Fruit fly (Drosophila melanogaster) whole organism, pupa: ENCODE results near the gene Or13a.

ENCODE experiments used
- CG10348 ChIP-seq: fragments of 200-800 bp; sonication (Bioruptor generic); IDR thresholded peaks from 2 replicates; pipeline ENCODE4 v1.3.6; 2022; ENCODE audit warnings: missing biosample characterization, missing genetic modification characterization
- CG12605 ChIP-seq: fragments of 200-800 bp; sonication (Bioruptor generic); IDR thresholded peaks from 2 replicates; pipeline ENCODE4 v1.3.6; 2022; ENCODE audit warnings: missing biosample characterization, missing genetic modification characterization
- CG13204 ChIP-seq: fragments of 200-800 bp; sonication (Bioruptor generic); optimal IDR thresholded peaks from 2 replicates; lab custom pipeline; 2018; ENCODE audit warnings: missing biosample characterization, mild to moderate bottlenecking, missing genetic modification characterization, moderate library complexity
- CG14655 ChIP-seq: fragments of 200-800 bp; sonication (Bioruptor generic); optimal IDR thresholded peaks from 3 replicates; lab custom pipeline; 2017; ENCODE audit warnings: mild to moderate bottlenecking, missing biosample characterization, missing genetic modification reagents, missing genetic modification characterization
- CG15710 ChIP-seq: fragments of 200-800 bp; sonication (Bioruptor generic); optimal IDR thresholded peaks from 2 replicates; lab custom pipeline; 2018; ENCODE audit warnings: missing biosample characterization, mild to moderate bottlenecking, missing genetic modification characterization, moderate library complexity
- CG17806 ChIP-seq: fragments of 200-800 bp; sonication (Bioruptor generic); optimal IDR thresholded peaks from 2 replicates; lab custom pipeline; 2018; ENCODE audit warnings: missing biosample characterization, mild to moderate bottlenecking, missing genetic modification characterization, moderate library complexity
- CG32121 ChIP-seq: fragments of 200-800 bp; sonication (Bioruptor generic); IDR thresholded peaks from 2 replicates; pipeline ENCODE4 v1.3.6; 2022; ENCODE audit warnings: missing biosample characterization, missing genetic modification characterization
- CG34367 ChIP-seq: fragments of 200-800 bp; sonication (Bioruptor generic); optimal IDR thresholded peaks from 2 replicates; lab custom pipeline; 2018; ENCODE audit warnings: missing biosample characterization, mild to moderate bottlenecking, missing genetic modification characterization
- CG4496 ChIP-seq: fragments of 200-800 bp; sonication (Bioruptor generic); IDR thresholded peaks from 3 replicates; pipeline ENCODE4 v1.3.6; 2022; ENCODE audit warnings: missing biosample characterization, missing genetic modification characterization
- CG8159 ChIP-seq: fragments of 200-800 bp; sonication (Bioruptor generic); optimal IDR thresholded peaks from 3 replicates; lab custom pipeline; 2018; ENCODE audit warnings: missing biosample characterization, mild to moderate bottlenecking, missing genetic modification characterization, moderate library complexity
- CG8301 ChIP-seq: fragments of 200-800 bp; sonication (Bioruptor generic); optimal IDR thresholded peaks from 2 replicates; lab custom pipeline; 2018; ENCODE audit warnings: missing biosample characterization, mild to moderate bottlenecking, missing genetic modification characterization
- CG9948 ChIP-seq: fragments of 200-800 bp; sonication (Bioruptor generic); optimal IDR thresholded peaks from 2 replicates; lab custom pipeline; 2018; ENCODE audit warnings: missing biosample characterization, mild to moderate bottlenecking, missing genetic modification characterization, moderate library complexity
- D1 ChIP-seq: fragments of 200-800 bp; sonication (Bioruptor generic); optimal IDR thresholded peaks from 2 replicates; lab custom pipeline; 2018; ENCODE audit warnings: missing biosample characterization, mild to moderate bottlenecking, missing genetic modification characterization, moderate library complexity
- EcR ChIP-seq: fragments of 200-800 bp; sonication (Bioruptor generic); optimal IDR thresholded peaks from 3 replicates; lab custom pipeline; 2019; ENCODE audit warnings: missing biosample characterization, missing genetic modification characterization, mild to moderate bottlenecking, moderate library complexity, missing genetic modification reagents
- Ets98B ChIP-seq: fragments of 200-800 bp; sonication (Bioruptor generic); IDR thresholded peaks from 2 replicates; pipeline ENCODE4 v1.3.6; 2022; ENCODE audit warnings: missing biosample characterization, missing genetic modification characterization
- Pif1A ChIP-seq: fragments of 200-800 bp; sonication (Bioruptor generic); optimal IDR thresholded peaks from 3 replicates; lab custom pipeline; 2016; ENCODE audit warnings: missing biosample characterization, missing genetic modification characterization
- Pif1B ChIP-seq: fragments of 200-800 bp; sonication (Bioruptor generic); optimal IDR thresholded peaks from 3 replicates; lab custom pipeline; 2016; ENCODE audit warnings: missing biosample characterization, missing genetic modification characterization
- Snoo ChIP-seq: fragments of 200-800 bp; sonication (Bioruptor generic); optimal IDR thresholded peaks from 3 replicates; lab custom pipeline; 2017; ENCODE audit warnings: missing biosample characterization, mild to moderate bottlenecking, missing genetic modification characterization, inconsistent platforms
- fd96Ca ChIP-seq: fragments of 200-800 bp; sonication (Bioruptor generic); IDR thresholded peaks from 3 replicates; pipeline ENCODE4 v1.3.6; 2022; ENCODE audit warnings: missing biosample characterization, missing genetic modification characterization
- gl ChIP-seq: fragments of 200-800 bp; sonication (Bioruptor generic); optimal IDR thresholded peaks from 2 replicates; lab custom pipeline; 2018; ENCODE audit warnings: missing biosample characterization, mild to moderate bottlenecking, missing genetic modification characterization
- rn ChIP-seq: fragments of 200-800 bp; sonication (Bioruptor generic); IDR thresholded peaks from 2 replicates; pipeline ENCODE4 v1.3.6; 2022; ENCODE audit warnings: missing biosample characterization, missing genetic modification characterization

Or13a gene

dm6 chrX:15976568-15976967, 2.3 kb downstream of the Or13a start, which contains the start of gene CG42766:
CG42766 (plus strand) TSS chrX:15976868.
- TF ChIP-seq CG8301 (tag; lab: Kevin White, UChicago) (no peak), Pif1B (GFP tag; lab: Kevin White, UChicago) (no peak), CG34367 (no peak), D1 (tag; lab: Kevin White, UChicago) (no peak), CG14655 (no peak), CG12605 (GFP tag; lab: Robert Waterston, UW) (no peak), Snoo (tag; lab: Kevin White, UChicago) (no peak), EcR (GFP tag; lab: Kevin White, UChicago) (no peak), CG32121 (GFP tag; lab: Robert Waterston, UW) (no peak), CG4496 (GFP tag; lab: Robert Waterston, UW) (no peak)

- no peak for TF ChIP-seq fd96Ca
- TF ChIP-seq CG8301 (tag; lab: Kevin White, UChicago) = no peak
- no peak for TF ChIP-seq CG10348
- TF ChIP-seq CG8159 (tag; lab: Kevin White, UChicago) = no peak
- no peak for TF ChIP-seq CG32121 (GFP tag; lab: Robert Waterston, UW)
- TF ChIP-seq CG14655 = no peak
- no peak for TF ChIP-seq Pif1A (GFP tag; lab: Kevin White, UChicago)
- TF ChIP-seq Pif1B (GFP tag; lab: Kevin White, UChicago) = no peak
- no peak for TF ChIP-seq CG9948 (tag; lab: Kevin White, UChicago)
- no peak for TF ChIP-seq EcR (GFP tag; lab: Kevin White, UChicago)
- TF ChIP-seq Ets98B (GFP tag; lab: Robert Waterston, UW) = no peak
- no peak for TF ChIP-seq CG13204 (GFP tag; lab: Kevin White, UChicago)
- no peak for TF ChIP-seq CG17806
- no peak for TF ChIP-seq gl (tag; lab: Kevin White, UChicago)
- no peak for TF ChIP-seq CG15710
- no peak for TF ChIP-seq D1 (tag; lab: Kevin White, UChicago)
These were observed 8.6 kb downstream of the Or13a start, which contains the start of gene Cep164 for dm6 chrX:15982844-15983243. Cep164 (minus strand) TSS chrX:15982944.

dm6 chrX:15983501-15983900, 9.3 kb downstream of the Or13a start, which contains the start of gene Slc25A46a:
Slc25A46a (plus strand) TSS chrX:15983772.
- TF ChIP-seq Pif1A (GFP tag; lab: Kevin White, UChicago) = no peak
- TF ChIP-seq CG8301 (tag; lab: Kevin White, UChicago) = no peak
- no peak for TF ChIP-seq Snoo (tag; lab: Kevin White, UChicago)
- TF ChIP-seq Ets98B (GFP tag; lab: Robert Waterston, UW) = no peak
- TF ChIP-seq CG15710 = no peak
- TF ChIP-seq fd96Ca = no peak
- TF ChIP-seq CG14655 = no peak
- peak; percentile 6 for TF ChIP-seq CG8159 (tag; lab: Kevin White, UChicago)
- TF ChIP-seq CG17806 = no peak
- 0 out of 3 replicates have a peak, but pooled peaks have one; percentile 14 for TF ChIP-seq CG4496 (GFP tag; lab: Robert Waterston, UW)
- no peak for TF ChIP-seq CG13204 (GFP tag; lab: Kevin White, UChicago)

- no peak for TF ChIP-seq Pif1B (GFP tag; lab: Kevin White, UChicago)
- no peak for TF ChIP-seq fd96Ca
- TF ChIP-seq CG12605 (GFP tag; lab: Robert Waterston, UW) = no peak
- peak; percentile 9 for TF ChIP-seq CG15710
- TF ChIP-seq Ets98B (GFP tag; lab: Robert Waterston, UW) = no peak
- TF ChIP-seq CG10348 = no peak
- TF ChIP-seq, all 21 proteins: peak for 1
These were observed 12.4 kb downstream of the Or13a start, which contains the start of gene ND-20 for dm6 chrX:15986654-15987053. ND-20 (minus strand) TSS chrX:15986808.

dm6 chrX:15989631-15990030, 15.4 kb downstream of the Or13a start:
- TF ChIP-seq CG34367 (no peak), EcR (GFP tag; lab: Kevin White, UChicago) (no peak)

- no peak for TF ChIP-seq rn (GFP tag; lab: Robert Waterston, UW)
- peak; percentile 11 for TF ChIP-seq CG15710
These were observed 17.6 kb downstream of the Or13a start, which contains the start of the genes CG46312, eIF5 and exd for dm6 chrX:15991618-15992526. CG46312 (minus strand) TSS chrX:15991974. eIF5 (minus strand) TSS chrX:15991974. exd (plus strand) TSS chrX:15992468.

- TF ChIP-seq CG12605 (GFP tag; lab: Robert Waterston, UW) (no peak), CG13204 (GFP tag; lab: Kevin White, UChicago) (no peak), CG17806 (no peak), CG32121 (GFP tag; lab: Robert Waterston, UW) (no peak), CG4496 (GFP tag; lab: Robert Waterston, UW) (no peak), rn (GFP tag; lab: Robert Waterston, UW) (no peak), CG15710 (no peak), CG9948 (tag; lab: Kevin White, UChicago) (no peak), CG34367 (no peak), D1 (tag; lab: Kevin White, UChicago) (no peak), Ets98B (GFP tag; lab: Robert Waterston, UW) (no peak), Snoo (tag; lab: Kevin White, UChicago) (no peak), CG8301 (tag; lab: Kevin White, UChicago) (no peak), gl (tag; lab: Kevin White, UChicago) (no peak), CG10348 (no peak), fd96Ca (no peak), CG8159 (tag; lab: Kevin White, UChicago) (no peak), Pif1A (GFP tag; lab: Kevin White, UChicago) (no peak)
These were observed 18.3 kb downstream of the Or13a start for dm6 chrX:15992527-15992897.
